Fruit fly (Drosophila melanogaster) whole organism, embryonic: ENCODE measurements around the gene CG13309.

ENCODE experiments used
- Asciz ChIP-seq: fragments of 200-800 bp; sonication (Bioruptor generic); optimal IDR thresholded peaks from 2 replicates; lab custom pipeline; 2017; ENCODE audit warnings: missing biosample characterization, mild to moderate bottlenecking, missing genetic modification characterization, missing genetic modification reagents
- B-H2 ChIP-seq: fragments of 200-800 bp; sonication (Bioruptor generic); optimal IDR thresholded peaks from 2 replicates; lab custom pipeline; 2018; ENCODE audit warnings: missing biosample characterization, mild to moderate bottlenecking, missing genetic modification characterization
- BEAF-32 ChIP-seq: fragments of 200-800 bp; sonication (Bioruptor generic); optimal IDR thresholded peaks from 3 replicates; lab custom pipeline; 2017; ENCODE audit warnings: missing biosample characterization, missing genetic modification characterization, mild to moderate bottlenecking, moderate library complexity, missing genetic modification reagents
- Blimp-1 ChIP-seq: fragments of 200-800 bp; sonication (Bioruptor generic); optimal IDR thresholded peaks from 3 replicates; lab custom pipeline; 2018; ENCODE audit warnings: missing biosample characterization, missing genetic modification characterization, mild to moderate bottlenecking, moderate library complexity, missing genetic modification reagents
- CG10321 ChIP-seq: fragments of 200-800 bp; sonication (Bioruptor generic); IDR thresholded peaks from 2 replicates; pipeline ENCODE4 v1.3.6; 2022; ENCODE audit warnings: missing biosample characterization, missing genetic modification characterization
- CG11456 ChIP-seq: fragments of 200-800 bp; sonication (Bioruptor generic); IDR thresholded peaks from 3 replicates; pipeline ENCODE4 v1.3.6; 2022; ENCODE audit warnings: missing biosample characterization, missing genetic modification characterization
- CG13775 ChIP-seq: fragments of 200-800 bp; sonication (Bioruptor generic); optimal IDR thresholded peaks from 3 replicates; lab custom pipeline; 2017; ENCODE audit warnings: missing biosample characterization, mild to moderate bottlenecking, missing genetic modification characterization
- CG14667 ChIP-seq: fragments of 200-800 bp; sonication (Bioruptor generic); IDR thresholded peaks from 2 replicates; pipeline ENCODE4 v1.3.6; 2022; ENCODE audit warnings: missing biosample characterization, missing genetic modification characterization
- CG1529 ChIP-seq: fragments of 200-800 bp; sonication (Bioruptor generic); optimal IDR thresholded peaks from 3 replicates; lab custom pipeline; 2018; ENCODE audit warnings: missing biosample characterization, missing genetic modification characterization
- CG1647 ChIP-seq: fragments of 200-800 bp; sonication (Bioruptor generic); optimal IDR thresholded peaks from 3 replicates; lab custom pipeline; 2016; ENCODE audit warnings: missing biosample characterization, missing genetic modification characterization
- CG16815 ChIP-seq: fragments of 200-800 bp; sonication (Bioruptor generic); optimal IDR thresholded peaks from 3 replicates; lab custom pipeline; 2017; ENCODE audit warnings: missing biosample characterization, mild to moderate bottlenecking, missing genetic modification characterization
- CG17359 ChIP-seq: fragments of 200-800 bp; sonication (Bioruptor generic); optimal IDR thresholded peaks from 3 replicates; lab custom pipeline; 2018; ENCODE audit warnings: missing biosample characterization, mild to moderate bottlenecking, missing genetic modification characterization, moderate library complexity
- CG2712 ChIP-seq: fragments of 200-800 bp; optimal IDR thresholded peaks from 3 replicates; lab custom pipeline; 2019; ENCODE audit warnings: missing biosample characterization, mild to moderate bottlenecking, missing genetic modification characterization, moderate library complexity
- CG30403 ChIP-seq: fragments of 200-800 bp; sonication (Bioruptor generic); optimal IDR thresholded peaks from 3 replicates; lab custom pipeline; 2016; ENCODE audit warnings: missing biosample characterization, missing genetic modification characterization
- CG31388 ChIP-seq: fragments of 200-800 bp; sonication (Bioruptor generic); optimal IDR thresholded peaks from 2 replicates; lab custom pipeline; 2016; ENCODE audit warnings: missing biosample characterization, missing genetic modification characterization
- CG3407 ChIP-seq: fragments of 200-800 bp; sonication (Bioruptor generic); optimal IDR thresholded peaks from 2 replicates; lab custom pipeline; 2018; ENCODE audit warnings: missing biosample characterization, mild to moderate bottlenecking, missing genetic modification characterization
- CG34224 ChIP-seq: fragments of 200-800 bp; sonication (Bioruptor generic); IDR thresholded peaks from 3 replicates; pipeline ENCODE4 v1.3.6; 2022; ENCODE audit warnings: missing biosample characterization, missing genetic modification characterization; ENCODE audit not compliant: partially characterized antibody
- CG4404 ChIP-seq: fragments of 200-800 bp; sonication (Bioruptor generic); IDR thresholded peaks from 2 replicates; pipeline ENCODE4 v1.3.6; 2022; ENCODE audit warnings: missing biosample characterization, missing genetic modification characterization
- CG4424 ChIP-seq: fragments of 200-800 bp; sonication (Bioruptor generic); optimal IDR thresholded peaks from 3 replicates; lab custom pipeline; 2016; ENCODE audit warnings: missing biosample characterization, missing genetic modification characterization
- CG7745 ChIP-seq: fragments of 200-800 bp; sonication (Bioruptor generic); optimal IDR thresholded peaks from 2 replicates; lab custom pipeline; 2018; ENCODE audit warnings: missing biosample characterization, mild to moderate bottlenecking, missing genetic modification characterization, moderate library complexity
- CG7839 ChIP-seq: fragments of 200-800 bp; sonication (Bioruptor generic); optimal IDR thresholded peaks from 3 replicates; lab custom pipeline; 2018; ENCODE audit warnings: missing biosample characterization, mild to moderate bottlenecking, missing genetic modification characterization, moderate library complexity
- CG9727 ChIP-seq: fragments of 200-800 bp; sonication (Bioruptor generic); optimal IDR thresholded peaks from 3 replicates; lab custom pipeline; 2017; ENCODE audit warnings: missing biosample characterization, mild to moderate bottlenecking, missing genetic modification characterization
- D19A ChIP-seq: fragments of 200-800 bp; optimal IDR thresholded peaks from 3 replicates; lab custom pipeline; 2019; ENCODE audit warnings: missing biosample characterization, mild to moderate bottlenecking, missing genetic modification characterization, moderate library complexity
- Dad ChIP-seq: fragments of 200-800 bp; sonication (Bioruptor generic); optimal IDR thresholded peaks from 3 replicates; lab custom pipeline; 2016; ENCODE audit warnings: missing biosample characterization, missing genetic modification characterization
- Eip74EF ChIP-seq, 2 experiments: fragments of 200-800 bp in 1 of 2; fragments of >200 bp in 1 of 2; sonication (Bioruptor generic) in 1 of 2; optimal IDR thresholded peaks; 2 replicates each; lab custom pipeline; 2017 to 2019; ENCODE audit warnings: missing biosample characterization in 2 of 2, missing genetic modification characterization in 2 of 2, mild to moderate bottlenecking in 1 of 2, moderate library complexity in 1 of 2
- Fer3 ChIP-seq: fragments of 200-800 bp; sonication (Bioruptor generic); optimal IDR thresholded peaks from 2 replicates; lab custom pipeline; 2018; ENCODE audit warnings: missing biosample characterization, mild to moderate bottlenecking, missing genetic modification characterization, moderate library complexity
- H2.0 ChIP-seq: fragments of 200-800 bp; sonication (Bioruptor generic); IDR thresholded peaks from 2 replicates; pipeline ENCODE4 v1.3.6; 2022; ENCODE audit warnings: missing biosample characterization, missing genetic modification characterization
- HLHmδ ChIP-seq: fragments of 200-800 bp; sonication (Bioruptor generic); optimal IDR thresholded peaks from 2 replicates; lab custom pipeline; 2018; ENCODE audit warnings: missing biosample characterization, mild to moderate bottlenecking, missing genetic modification characterization, moderate library complexity
- Lhr ChIP-seq: fragments of 200-800 bp; sonication (Bioruptor generic); optimal IDR thresholded peaks from 3 replicates; lab custom pipeline; 2017; ENCODE audit warnings: mild to moderate bottlenecking, missing biosample characterization, missing genetic modification reagents, missing genetic modification characterization
- MTF-1 ChIP-seq: fragments of 200-800 bp; sonication (Bioruptor generic); optimal IDR thresholded peaks from 2 replicates; lab custom pipeline; 2018; ENCODE audit warnings: missing biosample characterization, mild to moderate bottlenecking, missing genetic modification characterization, borderline replicate concordance
- NfI ChIP-seq: fragments of 200-800 bp; sonication (Bioruptor generic); optimal IDR thresholded peaks from 3 replicates; lab custom pipeline; 2018; ENCODE audit warnings: missing biosample characterization, mild to moderate bottlenecking, missing genetic modification characterization, moderate library complexity
- ab ChIP-seq: fragments of 200-800 bp; sonication (Bioruptor generic); optimal IDR thresholded peaks from 2 replicates; lab custom pipeline; 2016; ENCODE audit warnings: missing biosample characterization, missing genetic modification characterization
- chinmo ChIP-seq: fragments of 200-800 bp; sonication (Bioruptor generic); IDR thresholded peaks from 4 replicates; pipeline ENCODE4 v1.3.6; 2022; ENCODE audit warnings: missing biosample characterization, missing genetic modification characterization; ENCODE audit not compliant: partially characterized antibody
- fd96Cb ChIP-seq: fragments of 200-800 bp; sonication (Bioruptor generic); optimal IDR thresholded peaks from 2 replicates; lab custom pipeline; 2018; ENCODE audit warnings: missing biosample characterization, mild to moderate bottlenecking, missing genetic modification characterization, moderate library complexity
- gsb-n ChIP-seq: fragments of 200-800 bp; sonication (Bioruptor generic); optimal IDR thresholded peaks from 3 replicates; lab custom pipeline; 2018; ENCODE audit warnings: missing biosample characterization, mild to moderate bottlenecking, missing genetic modification characterization
- hb ChIP-seq: fragments of 200-800 bp; sonication (Bioruptor generic); IDR thresholded peaks from 3 replicates; pipeline ENCODE4 v1.3.6; 2022; ENCODE audit warnings: missing biosample characterization, missing genetic modification characterization; ENCODE audit not compliant: partially characterized antibody
- maf-S ChIP-seq: fragments of 200-800 bp; sonication (Bioruptor generic); optimal IDR thresholded peaks from 2 replicates; lab custom pipeline; 2016; ENCODE audit warnings: missing biosample characterization, missing genetic modification characterization
- mam ChIP-seq: fragments of 200-800 bp; sonication (Bioruptor generic); optimal IDR thresholded peaks from 3 replicates; lab custom pipeline; 2016; ENCODE audit warnings: missing biosample characterization, missing genetic modification characterization
- mirr ChIP-seq: fragments of 200-800 bp; sonication (Bioruptor generic); optimal IDR thresholded peaks from 3 replicates; lab custom pipeline; 2018; ENCODE audit warnings: missing biosample characterization, mild to moderate bottlenecking, missing genetic modification characterization
- nom ChIP-seq: fragments of 200-800 bp; sonication (Bioruptor generic); optimal IDR thresholded peaks from 2 replicates; lab custom pipeline; 2017; ENCODE audit warnings: missing biosample characterization, missing genetic modification characterization, mild to moderate bottlenecking, moderate library complexity, missing genetic modification reagents
- onecut ChIP-seq: fragments of 200-800 bp; sonication (Bioruptor generic); IDR thresholded peaks from 2 replicates; pipeline ENCODE4 v1.3.6; 2022; ENCODE audit warnings: missing biosample characterization, missing genetic modification characterization
- scrt ChIP-seq: fragments of 200-800 bp; sonication (Bioruptor generic); optimal IDR thresholded peaks from 2 replicates; lab custom pipeline; 2018; ENCODE audit warnings: missing biosample characterization, mild to moderate bottlenecking, missing genetic modification characterization, moderate library complexity
- sens-2 ChIP-seq: fragments of 200-800 bp; sonication (Bioruptor generic); IDR thresholded peaks from 2 replicates; pipeline ENCODE4 v1.3.6; 2022; ENCODE audit warnings: missing biosample characterization, missing genetic modification characterization
- sim ChIP-seq: fragments of 200-800 bp; sonication (Bioruptor generic); IDR thresholded peaks from 2 replicates; pipeline ENCODE4 v1.3.6; 2022; ENCODE audit warnings: missing biosample characterization, missing genetic modification characterization
- stc ChIP-seq: fragments of 200-800 bp; sonication (Bioruptor generic); IDR thresholded peaks from 2 replicates; pipeline ENCODE4 v1.3.6; 2022; ENCODE audit warnings: missing biosample characterization, missing genetic modification characterization
- tll ChIP-seq, 2 experiments: fragments of 200-800 bp in 1 of 2; fragments of >200 bp in 1 of 2; sonication (Bioruptor generic) in 1 of 2; optimal IDR thresholded peaks; 2 replicates each; lab custom pipeline; 2017 to 2019; ENCODE audit warnings: missing biosample characterization in 2 of 2, missing genetic modification characterization in 2 of 2, mild to moderate bottlenecking in 1 of 2, moderate library complexity in 1 of 2
- unpg ChIP-seq: fragments of 200-800 bp; sonication (Bioruptor generic); optimal IDR thresholded peaks from 3 replicates; lab custom pipeline; 2018; ENCODE audit warnings: missing biosample characterization, mild to moderate bottlenecking, missing genetic modification characterization, moderate library complexity
- zfh1 ChIP-seq: fragments of 200-800 bp; sonication (Bioruptor generic); IDR thresholded peaks from 3 replicates; pipeline ENCODE4 v1.3.6; 2022; ENCODE audit warnings: missing biosample characterization, missing genetic modification characterization

The CG13309 gene

dm6 chr3L:8839563-8840425, 29.6 kb downstream of the CG13309 start (continued):
- TF ChIP-seq D19A (tag; lab: Kevin White, UChicago): peak; percentile 31
- TF ChIP-seq scrt: no peak
- TF ChIP-seq CG10321 (GFP tag; lab: Robert Waterston, UW): no peak
- TF ChIP-seq CG9727: peak; percentile 64
- TF ChIP-seq CG17359 (tag; lab: Kevin White, UChicago): no peak
- peak; percentile 22 for TF ChIP-seq fd96Cb (tag; lab: Kevin White, UChicago)
- no peak for TF ChIP-seq mam (GFP tag; lab: Kevin White, UChicago)
- no peak for TF ChIP-seq hb (GFP tag; lab: Robert Waterston, UW)
- no peak for TF ChIP-seq onecut (GFP tag; lab: Robert Waterston, UW)
- no peak for TF ChIP-seq BEAF-32 (GFP tag; lab: Kevin White, UChicago)
- TF ChIP-seq CG31388: no peak
- no peak for TF ChIP-seq ab (GFP tag; lab: Kevin White, UChicago)
- no peak for TF ChIP-seq Fer3 (tag; lab: Kevin White, UChicago)
- TF ChIP-seq unpg (GFP tag; lab: Kevin White, UChicago): no peak
- TF ChIP-seq H2.0 (GFP tag; lab: Robert Waterston, UW): no peak
- no peak for TF ChIP-seq CG1647 (GFP tag; lab: Kevin White, UChicago)
- TF ChIP-seq CG4424 (GFP tag; lab: Kevin White, UChicago): peak; percentile 8
- TF ChIP-seq HLHmδ (GFP tag; lab: Kevin White, UChicago): no peak
- TF ChIP-seq CG30403 (GFP tag; lab: Kevin White, UChicago): peak; percentile 3
- no peak for TF ChIP-seq CG13775 (GFP tag; lab: Kevin White, UChicago)
- TF ChIP-seq tll (GFP tag; optimal IDR thresholded peaks at IDR 0.05; lab: Kevin White, UChicago): no peak
- no peak for TF ChIP-seq mirr (GFP tag; lab: Kevin White, UChicago)
- peak; percentile 11 for TF ChIP-seq Blimp-1
- peak; percentile 36 for TF ChIP-seq CG16815 (GFP tag; lab: Kevin White, UChicago)
- no peak for TF ChIP-seq maf-S (GFP tag; lab: Kevin White, UChicago)
- TF ChIP-seq MTF-1 (GFP tag; lab: Kevin White, UChicago): no peak
- peak; percentile 70 for TF ChIP-seq CG2712 (tag; lab: Kevin White, UChicago)
- no peak for TF ChIP-seq CG11456 (GFP tag; lab: Robert Waterston, UW)
- TF ChIP-seq nom (GFP tag; lab: Kevin White, UChicago): peak; percentile 69
- TF ChIP-seq Eip74EF (GFP tag; optimal IDR thresholded peaks at IDR 0.05; lab: Kevin White, UChicago): no peak
- no peak for TF ChIP-seq chinmo (GFP tag; lab: Robert Waterston, UW)
- peak; percentile 20 for TF ChIP-seq CG7839
- no peak for TF ChIP-seq CG3407
- TF ChIP-seq gsb-n (tag; lab: Kevin White, UChicago): peak; percentile 35
- no peak for TF ChIP-seq CG14667 (GFP tag; lab: Robert Waterston, UW)
- TF ChIP-seq Dad (GFP tag; lab: Kevin White, UChicago): no peak
- TF ChIP-seq NfI: no peak
- TF ChIP-seq Lhr: no peak
- TF ChIP-seq B-H2: no peak
- TF ChIP-seq CG34224 (GFP tag; lab: Robert Waterston, UW): no peak
- no peak for TF ChIP-seq stc (GFP tag; lab: Robert Waterston, UW)
- no peak for TF ChIP-seq sens-2
- no peak for TF ChIP-seq Asciz
- no peak for TF ChIP-seq sim (GFP tag; lab: Robert Waterston, UW)
- no peak for TF ChIP-seq CG4404 (GFP tag; lab: Robert Waterston, UW)
- TF ChIP-seq CG7745 (tag; lab: Kevin White, UChicago): peak; percentile 78
- no peak for TF ChIP-seq zfh1 (GFP tag; lab: Robert Waterston, UW)
- no peak for TF ChIP-seq CG1529 (GFP tag; lab: Kevin White, UChicago)
